Worm (Caenorhabditis elegans) whole organism, midembryonic: Measurements from ENCODE around the gene strd-1.

Experiments used
- tab-1 ChIP-seq: fragments of 200-800 bp; sonication (Bioruptor generic); IDR thresholded peaks from 2 replicates; pipeline ENCODE4 v1.3.6; 2022; ENCODE audit warnings: missing genetic modification characterization, missing compliant biosample characterization
- ztf-23 ChIP-seq: fragments of 200-800 bp; sonication (Bioruptor generic); IDR thresholded peaks from 2 replicates; pipeline ENCODE4 v1.3.6; 2022; ENCODE audit warnings: missing genetic modification reagents, missing genetic modification characterization, missing compliant biosample characterization

DNA sequence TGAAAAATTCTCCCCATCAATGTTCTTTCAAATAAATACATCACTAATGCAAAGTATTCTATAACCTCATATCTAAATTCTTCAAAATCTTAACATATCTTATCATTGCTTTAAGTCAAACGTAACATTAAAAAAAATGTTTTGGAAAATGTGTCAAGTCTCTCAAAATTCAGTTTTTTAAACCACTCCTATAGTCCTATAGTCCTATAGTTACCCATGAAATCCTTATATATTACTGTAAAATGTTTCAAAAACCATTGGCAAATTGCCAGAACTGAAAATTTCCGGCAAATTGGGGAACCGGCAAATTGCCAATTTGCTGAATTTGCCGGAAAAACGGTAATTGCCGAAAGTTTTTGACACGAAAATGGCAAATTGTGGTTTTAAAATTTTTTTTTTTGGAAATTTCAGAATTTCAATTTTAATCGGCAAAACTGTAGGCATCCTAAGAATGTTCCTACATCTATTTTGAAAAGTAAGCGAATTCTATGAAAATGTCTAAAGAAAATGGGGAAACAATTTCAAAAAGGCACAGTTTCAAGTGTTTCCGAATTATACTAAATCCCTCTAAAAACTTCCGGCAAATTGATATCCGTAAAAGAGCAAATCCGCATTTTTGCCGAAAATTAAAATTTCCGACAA lies 42.8 kb upstream of the strd-1 start:
- TF ChIP-seq ztf-23 (GFP tag; lab: Robert Waterston, UW) (no peak), tab-1 (no peak)
